Worm (Caenorhabditis elegans) whole organism, late embryonic: ENCODE measurements around the gene srd-47.

ENCODE experiments used
- ceh-24 ChIP-seq: sonication (generic microtip); optimal IDR thresholded peaks from 2 replicates; lab custom pipeline; 2016; ENCODE audit warnings: mild to moderate bottlenecking, missing genetic modification characterization, missing compliant biosample characterization
- ceh-30 ChIP-seq: fragments of 150-350 bp; optimal IDR thresholded peaks from 2 replicates; lab custom pipeline; 2014; ENCODE audit warnings: missing biosample characterization, missing genetic modification characterization
- ceh-9 ChIP-seq: sonication (generic microtip); optimal IDR thresholded peaks from 2 replicates; lab custom pipeline; 2016; ENCODE audit warnings: mild to moderate bottlenecking, missing genetic modification characterization, inconsistent platforms, missing compliant biosample characterization
- che-1 ChIP-seq: sonication (generic microtip); optimal IDR thresholded peaks from 2 replicates; lab custom pipeline; 2016; ENCODE audit warnings: mild to moderate bottlenecking, missing genetic modification characterization, missing compliant biosample characterization
- fkh-10 ChIP-seq: fragments of 150-350 bp; optimal IDR thresholded peaks from 2 replicates; lab custom pipeline; 2014; ENCODE audit warnings: missing biosample characterization, missing genetic modification reagents, missing genetic modification characterization
- hlh-30 ChIP-seq: sonication (generic microtip); optimal IDR thresholded peaks from 2 replicates; lab custom pipeline; 2017; ENCODE audit warnings: antibody characterized with exemption, missing genetic modification characterization, missing compliant biosample characterization; ENCODE audit not compliant: insufficient read depth
- hlh-6 ChIP-seq: sonication (generic microtip); optimal IDR thresholded peaks from 2 replicates; lab custom pipeline; 2016; ENCODE audit warnings: missing genotype, missing genetic modification characterization, missing compliant biosample characterization
- lim-6 ChIP-seq: sonication (generic microtip); optimal IDR thresholded peaks from 2 replicates; lab custom pipeline; 2016; ENCODE audit warnings: missing genetic modification characterization, missing compliant biosample characterization
- madf-2 ChIP-seq: sonication (generic microtip); optimal IDR thresholded peaks from 2 replicates; lab custom pipeline; 2017; ENCODE audit warnings: missing genetic modification characterization, missing compliant biosample characterization
- nfya-1 ChIP-seq: sonication (generic microtip); optimal IDR thresholded peaks from 2 replicates; lab custom pipeline; 2017; ENCODE audit warnings: missing genetic modification characterization, mild to moderate bottlenecking, missing compliant biosample characterization, antibody characterized with exemption, moderate library complexity
- nhr-232 ChIP-seq: sonication (generic microtip); optimal IDR thresholded peaks from 2 replicates; lab custom pipeline; 2016; ENCODE audit warnings: missing genetic modification characterization, missing compliant biosample characterization
- pha-2 ChIP-seq: sonication (generic microtip); optimal IDR thresholded peaks from 2 replicates; lab custom pipeline; 2017; ENCODE audit warnings: mild to moderate bottlenecking, missing genetic modification characterization, missing compliant biosample characterization

DNA sequence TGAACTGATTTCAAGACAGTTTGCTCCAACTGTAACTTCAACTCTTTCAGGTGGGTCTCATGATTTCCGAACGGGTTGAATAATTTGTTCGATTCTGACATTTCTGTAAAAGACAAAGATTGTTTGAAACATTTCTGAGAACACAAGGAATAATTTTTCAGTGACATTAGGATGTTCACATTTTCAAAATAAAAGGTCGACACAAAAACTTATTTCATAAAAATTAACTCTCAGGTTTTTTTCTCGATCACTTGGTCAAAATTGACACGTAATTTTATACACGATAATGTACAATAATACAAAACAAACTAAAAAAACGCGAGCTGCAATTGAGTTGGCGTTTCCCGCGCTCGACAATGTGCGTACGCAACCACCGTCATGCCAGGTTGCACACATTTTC is 37.9 kb downstream of the srd-47 start, which contains the start of gene rif-1.2:
- TF ChIP-seq nhr-232 (tag; lab: Kevin White, UChicago) (no peak), hlh-6 (no peak), ceh-24 (tag; lab: Kevin White, UChicago) (no peak), ceh-30 (tag; lab: Kevin White, UChicago) (no peak), hlh-30 (tag; lab: Kevin White, UChicago) (no peak), lim-6 (tag; lab: Kevin White, UChicago) (no peak), che-1 (tag; lab: Kevin White, UChicago) (no peak), fkh-10 (GFP tag; lab: Kevin White, UChicago) (no peak), pha-2 (tag; lab: Kevin White, UChicago) (no peak), nfya-1 (tag; lab: Kevin White, UChicago) (no peak), ceh-9 (tag; lab: Kevin White, UChicago) (no peak), madf-2 (no peak)
